Fruit fly (Drosophila melanogaster): Measurements from ENCODE around the gene CG9095.

CG9095 gene

dm6 chrX:15138994-15139863 lies 23.8 kb downstream of the CG9095 start, which contains the start of gene RpL37-1 (continued):
- peak; percentile 84 for TF ChIP-seq chm (GFP tag; IDR thresholded peaks at IDR 0.05)
- TF ChIP-seq CG14050 (GFP tag; IDR thresholded peaks at IDR 0.05): no peak; the same call in 2 of the 3 replicates
- no peak for TF ChIP-seq CG17612 (GFP tag; IDR thresholded peaks at IDR 0.05)
- peak; percentile 56 for TF ChIP-seq ato (GFP tag; IDR thresholded peaks at IDR 0.05; ENCODE audit: partially characterized antibody)
- peak; percentile 29 for TF ChIP-seq gcm (GFP tag; optimal IDR thresholded peaks at IDR 0.05)
- no peak for TF ChIP-seq gce (GFP tag; IDR thresholded peaks at IDR 0.05)
- peak; percentile 76 for TF ChIP-seq CG12104 (GFP tag; optimal IDR thresholded peaks at IDR 0.05)
- peak; percentile 32 for TF ChIP-seq CG8290 (GFP tag; optimal IDR thresholded peaks at IDR 0.05)
- TF ChIP-seq CG8290 (tag; optimal IDR thresholded peaks at IDR 0.05): peak; percentile 48 to 66
- TF ChIP-seq ken (GFP tag; IDR thresholded peaks at IDR 0.05): peak; percentile 62; the same call in 1 of the 3 replicates
- no peak for TF ChIP-seq CG3726 (GFP tag; IDR thresholded peaks at IDR 0.05)
- peak; percentile 32 for TF ChIP-seq CG17912 (GFP tag; optimal IDR thresholded peaks at IDR 0.05)
- peak; percentile 3 for TF ChIP-seq CG12299 (tag; optimal IDR thresholded peaks at IDR 0.05)
- TF ChIP-seq gsb (GFP tag; IDR thresholded peaks at IDR 0.05): no peak
- TF ChIP-seq zfh1 (GFP tag; IDR thresholded peaks at IDR 0.05): peak; percentile 64; the same call in 2 of the 3 replicates
- peak; percentile 94 for TF ChIP-seq pzg (GFP tag; optimal IDR thresholded peaks at IDR 0.05)
- TF ChIP-seq Lim3 (GFP tag; IDR thresholded peaks at IDR 0.05): no peak
- TF ChIP-seq Dek (tag; optimal IDR thresholded peaks at IDR 0.05): peak; percentile 40
- TF ChIP-seq CG1647 (GFP tag; optimal IDR thresholded peaks at IDR 0.05): peak; percentile 15
- no peak for TF ChIP-seq pros (GFP tag; optimal IDR thresholded peaks at IDR 0.05)
- no peak for TF ChIP-seq CG4820 (GFP tag; optimal IDR thresholded peaks at IDR 0.05)
- TF ChIP-seq CG2875 (GFP tag; optimal IDR thresholded peaks at IDR 0.05): peak; percentile 24
- peak; percentile 72 for TF ChIP-seq CG9609 (GFP tag; optimal IDR thresholded peaks at IDR 0.05)
- peak; percentile 42 for TF ChIP-seq en (GFP tag; optimal IDR thresholded peaks at IDR 0.05)
- peak; percentile 61 for TF ChIP-seq CG13624 (GFP tag; optimal IDR thresholded peaks at IDR 0.05)
- TF ChIP-seq CG17186 (GFP tag; optimal IDR thresholded peaks at IDR 0.05): peak; percentile 100
- TF ChIP-seq CG7987 (GFP tag; optimal IDR thresholded peaks at IDR 0.05): peak; percentile 73
- no peak for TF ChIP-seq tio (GFP tag; optimal IDR thresholded peaks at IDR 0.05)
- peak; percentile 38 for TF ChIP-seq dmrt99B (tag; optimal IDR thresholded peaks at IDR 0.05)
- peak; percentile 96 for TF ChIP-seq Lhr (GFP tag; optimal IDR thresholded peaks at IDR 0.05)
- TF ChIP-seq sim (GFP tag; IDR thresholded peaks at IDR 0.05): no peak
- TF ChIP-seq CG4282 (GFP tag; optimal IDR thresholded peaks at IDR 0.05): peak; percentile 48
- TF ChIP-seq lbe (GFP tag; optimal IDR thresholded peaks at IDR 0.05): no peak
- no peak for TF ChIP-seq Nf-YA (GFP tag; IDR thresholded peaks at IDR 0.05)
- TF ChIP-seq Chrac-16 (GFP tag; optimal IDR thresholded peaks at IDR 0.05): peak; percentile 25
- TF ChIP-seq Bteb2 (GFP tag; optimal IDR thresholded peaks at IDR 0.05): no peak
- TF ChIP-seq Jarid2 (GFP tag; optimal IDR thresholded peaks at IDR 0.05): peak; percentile 58
- peak; percentile 51 for TF ChIP-seq CG31441 (GFP tag; IDR thresholded peaks at IDR 0.05)
- no peak for TF ChIP-seq CG18476 (GFP tag; optimal IDR thresholded peaks at IDR 0.05)
- peak; percentile 95 for TF ChIP-seq CG9797 (GFP tag; optimal IDR thresholded peaks at IDR 0.05)
- no peak for TF ChIP-seq Hr3 (GFP tag; optimal IDR thresholded peaks at IDR 0.05)
- no peak for TF ChIP-seq cad (GFP tag; optimal IDR thresholded peaks at IDR 0.05)
- TF ChIP-seq CG9215 (GFP tag; IDR thresholded peaks at IDR 0.05): no peak
- peak; percentile 48 for TF ChIP-seq Fer1 (GFP tag; optimal IDR thresholded peaks at IDR 0.05)
- TF ChIP-seq CG12769 (tag; optimal IDR thresholded peaks at IDR 0.05): peak; percentile 31
- TF ChIP-seq phol (tag; optimal IDR thresholded peaks at IDR 0.05): peak; percentile 76
- peak; percentile 7 for TF ChIP-seq Abd-B (GFP tag; optimal IDR thresholded peaks at IDR 0.05)
- no peak for TF ChIP-seq jigr1 (GFP tag; IDR thresholded peaks at IDR 0.05)
- peak; percentile 68 for TF ChIP-seq HmgD (GFP tag; optimal IDR thresholded peaks at IDR 0.05)
- peak; percentile 45 for TF ChIP-seq da (GFP tag; optimal IDR thresholded peaks at IDR 0.05)
